Fruit fly (Drosophila melanogaster) whole organism, embryonic: ENCODE results near the gene Rab39.

Experiments used
- Antp ChIP-seq: fragments of 200-800 bp; sonication (Bioruptor generic); optimal IDR thresholded peaks from 3 replicates; lab custom pipeline; 2016; ENCODE audit warnings: missing biosample characterization, missing genetic modification characterization
- Atf6 ChIP-seq: fragments of 200-800 bp; sonication (Bioruptor generic); IDR thresholded peaks from 2 replicates; pipeline ENCODE4 v1.3.6; 2022; ENCODE audit warnings: missing biosample characterization, missing genetic modification characterization
- CG10209 ChIP-seq: fragments of 200-800 bp; sonication (Bioruptor generic); optimal IDR thresholded peaks from 3 replicates; lab custom pipeline; 2017; ENCODE audit warnings: missing biosample characterization, mild to moderate bottlenecking, missing genetic modification characterization, missing genetic modification reagents
- CG11504 ChIP-seq: fragments of 200-800 bp; sonication (Bioruptor generic); optimal IDR thresholded peaks from 3 replicates; lab custom pipeline; 2019; ENCODE audit warnings: missing biosample characterization, mild to moderate bottlenecking, missing genetic modification characterization, moderate library complexity
- CG11695 ChIP-seq: fragments of 200-800 bp; sonication (Bioruptor generic); IDR thresholded peaks from 3 replicates; pipeline ENCODE4 v1.3.6; 2022; ENCODE audit warnings: missing biosample characterization, missing genetic modification characterization
- CG11696 ChIP-seq: fragments of 200-800 bp; sonication (Bioruptor generic); IDR thresholded peaks from 2 replicates; pipeline ENCODE4 v1.3.6; 2022; ENCODE audit warnings: missing biosample characterization, missing genetic modification characterization
- CG12391 ChIP-seq: fragments of 200-800 bp; sonication (Bioruptor generic); optimal IDR thresholded peaks from 3 replicates; lab custom pipeline; 2018; ENCODE audit warnings: missing biosample characterization, mild to moderate bottlenecking, missing genetic modification characterization, moderate library complexity
- CG14667 ChIP-seq: fragments of 200-800 bp; sonication (Bioruptor generic); IDR thresholded peaks from 2 replicates; pipeline ENCODE4 v1.3.6; 2022; ENCODE audit warnings: missing biosample characterization, missing genetic modification characterization
- CG17328 ChIP-seq: fragments of 200-800 bp; sonication (Bioruptor generic); IDR thresholded peaks from 2 replicates; pipeline ENCODE4 v1.3.6; 2022; ENCODE audit warnings: missing biosample characterization, missing genetic modification characterization
- CG17568 ChIP-seq: fragments of 200-800 bp; sonication (Bioruptor generic); optimal IDR thresholded peaks from 2 replicates; lab custom pipeline; 2018; ENCODE audit warnings: missing biosample characterization, mild to moderate bottlenecking, missing genetic modification characterization, moderate library complexity
- CG17612 ChIP-seq: fragments of 200-800 bp; sonication (Bioruptor generic); IDR thresholded peaks from 2 replicates; pipeline ENCODE4 v1.3.6; 2022; ENCODE audit warnings: missing biosample characterization, missing genetic modification characterization
- CG33213 ChIP-seq: fragments of 200-800 bp; sonication (Bioruptor generic); optimal IDR thresholded peaks from 3 replicates; lab custom pipeline; 2016; ENCODE audit warnings: missing biosample characterization, missing genetic modification characterization
- CG3407 ChIP-seq: fragments of 200-800 bp; sonication (Bioruptor generic); optimal IDR thresholded peaks from 2 replicates; lab custom pipeline; 2018; ENCODE audit warnings: missing biosample characterization, mild to moderate bottlenecking, missing genetic modification characterization
- CG3838 ChIP-seq: fragments of 200-800 bp; sonication (Bioruptor generic); optimal IDR thresholded peaks from 3 replicates; lab custom pipeline; 2016; ENCODE audit warnings: missing biosample characterization, missing genetic modification characterization
- CG4360 ChIP-seq: fragments of 200-800 bp; sonication (Bioruptor generic); IDR thresholded peaks from 2 replicates; pipeline ENCODE4 v1.3.6; 2022; ENCODE audit warnings: missing biosample characterization, missing genetic modification characterization
- CG5180 ChIP-seq: fragments of 200-800 bp; sonication (Bioruptor generic); optimal IDR thresholded peaks from 3 replicates; lab custom pipeline; 2017; ENCODE audit warnings: missing biosample characterization, missing genetic modification characterization, mild to moderate bottlenecking, moderate library complexity, missing genetic modification reagents
- CG8290 ChIP-seq, 3 experiments: fragments of 200-800 bp; sonication (Bioruptor generic); optimal IDR thresholded peaks; 2 replicates each; lab custom pipeline; 2016 to 2019; ENCODE audit warnings: missing biosample characterization in 3 of 3, missing genetic modification characterization in 3 of 3, mild to moderate bottlenecking in 2 of 3, moderate library complexity in 1 of 3
- Camta ChIP-seq: fragments of 200-800 bp; sonication (Bioruptor generic); optimal IDR thresholded peaks from 2 replicates; lab custom pipeline; 2016; ENCODE audit warnings: missing biosample characterization, missing genetic modification characterization
- CrebB ChIP-seq: fragments of 200-800 bp; sonication (Bioruptor generic); optimal IDR thresholded peaks from 3 replicates; lab custom pipeline; 2018; ENCODE audit warnings: missing biosample characterization, mild to moderate bottlenecking, missing genetic modification characterization
- Dbx ChIP-seq: fragments of 200-800 bp; sonication (Bioruptor generic); IDR thresholded peaks from 3 replicates; pipeline ENCODE4 v1.3.6; 2022; ENCODE audit warnings: missing biosample characterization, missing genetic modification characterization
- Dip2 ChIP-seq: fragments of 200-800 bp; sonication (Bioruptor generic); IDR thresholded peaks from 2 replicates; pipeline ENCODE4 v1.3.6; 2022; ENCODE audit warnings: missing biosample characterization, missing genetic modification characterization
- E2f1 ChIP-seq: fragments of 200-800 bp; sonication (Bioruptor generic); IDR thresholded peaks from 2 replicates; pipeline ENCODE4 v1.3.6; 2022; ENCODE audit warnings: missing biosample characterization, missing genetic modification characterization
- GATAe ChIP-seq: fragments of 200-800 bp; sonication (Bioruptor generic); conservative IDR thresholded peaks from 2 replicates; pipeline ENCODE4 v1.3.6; 2022; ENCODE audit warnings: missing biosample characterization, missing genetic modification characterization
- H2.0 ChIP-seq: fragments of 200-800 bp; sonication (Bioruptor generic); IDR thresholded peaks from 2 replicates; pipeline ENCODE4 v1.3.6; 2022; ENCODE audit warnings: missing biosample characterization, missing genetic modification characterization
- Hsf ChIP-seq: fragments of 200-800 bp; sonication (Bioruptor generic); optimal IDR thresholded peaks from 3 replicates; lab custom pipeline; 2016; ENCODE audit warnings: missing biosample characterization, missing genetic modification characterization
- Mad ChIP-seq: fragments of 200-800 bp; sonication (Bioruptor generic); optimal IDR thresholded peaks from 2 replicates; lab custom pipeline; 2016; ENCODE audit warnings: missing biosample characterization, missing genetic modification characterization
- NC2α ChIP-seq: fragments of 200-800 bp; sonication (Bioruptor generic); optimal IDR thresholded peaks from 2 replicates; lab custom pipeline; 2016; ENCODE audit warnings: missing biosample characterization, missing genetic modification characterization
- NfI ChIP-seq: fragments of 200-800 bp; sonication (Bioruptor generic); optimal IDR thresholded peaks from 3 replicates; lab custom pipeline; 2018; ENCODE audit warnings: missing biosample characterization, mild to moderate bottlenecking, missing genetic modification characterization, moderate library complexity
- Pdp1 ChIP-seq, 2 experiments: fragments of 200-800 bp; sonication (Bioruptor generic); optimal IDR thresholded peaks; 3 replicates each; lab custom pipeline; 2016; ENCODE audit warnings: missing biosample characterization in 2 of 2, missing genetic modification characterization in 2 of 2, mild to moderate bottlenecking in 1 of 2, moderate library complexity in 1 of 2
- Trl ChIP-seq, 3 experiments: fragments of >200 bp in 2 of 3; fragments of 200-800 bp in 1 of 3; sonication (Bioruptor generic) in 1 of 3; optimal IDR thresholded peaks; 2 replicates in 1 of 3; 3 replicates in 2 of 3; lab custom pipeline; 2016 to 2017; ENCODE audit warnings: missing biosample characterization in 1 of 3, missing genetic modification characterization in 1 of 3
- Vsx1 ChIP-seq: fragments of 200-800 bp; sonication (Bioruptor generic); optimal IDR thresholded peaks from 2 replicates; lab custom pipeline; 2017; ENCODE audit warnings: missing biosample characterization, mild to moderate bottlenecking, missing genetic modification characterization, missing genetic modification reagents
- Xbp1 ChIP-seq: fragments of 200-800 bp; sonication (Bioruptor generic); optimal IDR thresholded peaks from 3 replicates; lab custom pipeline; 2016; ENCODE audit warnings: missing biosample characterization, mild to moderate bottlenecking, missing genetic modification characterization
- Xrp1 ChIP-seq: fragments of 200-800 bp; sonication (Bioruptor generic); IDR thresholded peaks from 2 replicates; pipeline ENCODE4 v1.3.6; 2022; ENCODE audit warnings: missing biosample characterization, missing genetic modification characterization
- ara ChIP-seq: fragments of 200-800 bp; sonication (Bioruptor generic); IDR thresholded peaks from 2 replicates; pipeline ENCODE4 v1.3.6; 2022; ENCODE audit warnings: missing biosample characterization, missing genetic modification characterization
- br ChIP-seq: fragments of >200 bp; optimal IDR thresholded peaks from 2 replicates; lab custom pipeline; 2017
- bsh ChIP-seq, 2 experiments: fragments of 200-800 bp; sonication (Bioruptor generic); optimal IDR thresholded peaks; 2 replicates each; lab custom pipeline; 2017 to 2018; ENCODE audit warnings: mild to moderate bottlenecking in 2 of 2, missing biosample characterization in 2 of 2, missing genetic modification characterization in 2 of 2, moderate library complexity in 1 of 2
- chm ChIP-seq: fragments of 200-800 bp; sonication (Bioruptor generic); IDR thresholded peaks from 2 replicates; pipeline ENCODE4 v1.3.6; 2022; ENCODE audit warnings: missing biosample characterization, missing genetic modification characterization
- ham ChIP-seq: fragments of 200-800 bp; sonication (Bioruptor generic); IDR thresholded peaks from 2 replicates; pipeline ENCODE4 v1.3.6; 2022; ENCODE audit warnings: missing biosample characterization, missing genetic modification characterization
- inv ChIP-seq: fragments of 200-800 bp; sonication (Bioruptor generic); IDR thresholded peaks from 2 replicates; pipeline ENCODE4 v1.3.6; 2022; ENCODE audit warnings: missing biosample characterization, missing genetic modification characterization; ENCODE audit not compliant: partially characterized antibody
- ken ChIP-seq: fragments of 200-800 bp; sonication (Bioruptor generic); IDR thresholded peaks from 3 replicates; pipeline ENCODE4 v1.3.6; 2022; ENCODE audit warnings: missing biosample characterization, missing genetic modification characterization
- nom ChIP-seq: fragments of 200-800 bp; sonication (Bioruptor generic); optimal IDR thresholded peaks from 2 replicates; lab custom pipeline; 2017; ENCODE audit warnings: missing biosample characterization, missing genetic modification characterization, mild to moderate bottlenecking, moderate library complexity, missing genetic modification reagents
- sens ChIP-seq: fragments of 200-800 bp; sonication (Bioruptor generic); peaks from one replicate; lab custom pipeline; 2016; ENCODE audit warnings: missing biosample characterization, missing genetic modification characterization
- slbo ChIP-seq: fragments of 200-800 bp; sonication (Bioruptor generic); IDR thresholded peaks from 2 replicates; pipeline ENCODE4 v1.3.6; 2022; ENCODE audit warnings: missing biosample characterization, missing genetic modification characterization
- sna ChIP-seq: fragments of 200-800 bp; sonication (Bioruptor generic); IDR thresholded peaks from 2 replicates; pipeline ENCODE4 v1.3.6; 2022; ENCODE audit warnings: missing biosample characterization, missing genetic modification characterization; ENCODE audit not compliant: partially characterized antibody
- tna ChIP-seq: fragments of 200-800 bp; sonication (Bioruptor generic); IDR thresholded peaks from 2 replicates; pipeline ENCODE4 v1.3.6; 2022; ENCODE audit warnings: missing biosample characterization, missing genetic modification characterization; ENCODE audit not compliant: partially characterized antibody
- tup ChIP-seq: fragments of 200-800 bp; sonication (Bioruptor generic); optimal IDR thresholded peaks from 2 replicates; lab custom pipeline; 2016; ENCODE audit warnings: missing biosample characterization, mild to moderate bottlenecking, missing genetic modification characterization, moderate library complexity
- usp ChIP-seq: fragments of >200 bp; optimal IDR thresholded peaks from 2 replicates; lab custom pipeline; 2017; ENCODE audit warnings: missing biosample characterization, missing genetic modification characterization

The Rab39 gene

dm6 chrX:7696711-7697654 lies 37.7 kb upstream of the Rab39 start (continued):
- peak; percentile 88 for TF ChIP-seq CG12391 (tag; lab: Kevin White, UChicago)
- peak; percentile 74; the same call in 1 of the 2 replicates for TF ChIP-seq ham (GFP tag; lab: Robert Waterston, UW)
- TF ChIP-seq Dbx (GFP tag; lab: Robert Waterston, UW): peak; percentile 95
- peak; percentile 81 for TF ChIP-seq nom (GFP tag; lab: Kevin White, UChicago)
- TF ChIP-seq Dip2 (GFP tag; lab: Robert Waterston, UW): peak; percentile 23; the same call in 1 of the 2 replicates
- TF ChIP-seq CG11695 (GFP tag; lab: Robert Waterston, UW): peak; percentile 94
- peak; percentile 90 for TF ChIP-seq CG11504 (tag; lab: Kevin White, UChicago)
- 0 out of 2 replicates have a peak, but pooled peaks have one; percentile 44 for TF ChIP-seq CG4360 (GFP tag; lab: Robert Waterston, UW)
- peak; percentile 79 for TF ChIP-seq tup (GFP tag; lab: Kevin White, UChicago)
- TF ChIP-seq H2.0 (GFP tag; lab: Robert Waterston, UW): peak; percentile 85
- TF ChIP-seq Antp (GFP tag; lab: Kevin White, UChicago): peak; percentile 79
- TF ChIP-seq Xbp1: peak; percentile 86
- TF ChIP-seq Mad (GFP tag; lab: Kevin White, UChicago): peak; percentile 77
- peak; percentile 88 for TF ChIP-seq Hsf (GFP tag; lab: Kevin White, UChicago)
- peak; percentile 29 for TF ChIP-seq NC2α (GFP tag; lab: Kevin White, UChicago)
- TF ChIP-seq slbo (GFP tag; lab: Robert Waterston, UW): peak; percentile 95
- no peak; the same call in 1 of the 2 replicates for TF ChIP-seq chm
- TF ChIP-seq CG3407 (GFP tag; lab: Kevin White, UChicago): peak; percentile 45
- TF ChIP-seq GATAe: peak; percentile 40; the same call in 1 of the 2 replicates
- TF ChIP-seq E2f1 (GFP tag; lab: Robert Waterston, UW): peak; percentile 86
- TF ChIP-seq CG17328 (GFP tag; lab: Robert Waterston, UW): peak; percentile 65
- TF ChIP-seq bsh (GFP tag; optimal IDR thresholded peaks at IDR 0.05; lab: Kevin White, UChicago): peak; percentile 76 to 88
- TF ChIP-seq ara (GFP tag; lab: Robert Waterston, UW): peak; percentile 49
- no peak for TF ChIP-seq usp
- TF ChIP-seq CG14667 (GFP tag; lab: Robert Waterston, UW): peak; percentile 77
- peak; percentile 79 for TF ChIP-seq CG5180 (GFP tag; lab: Kevin White, UChicago)
- TF ChIP-seq Pdp1 (GFP tag; optimal IDR thresholded peaks at IDR 0.05; lab: Kevin White, UChicago): peak; percentile 78 to 84
- peak; percentile 84 for TF ChIP-seq CG17568 (GFP tag; lab: Kevin White, UChicago)
- no peak for TF ChIP-seq CG8290 (GFP tag; optimal IDR thresholded peaks at IDR 0.05; lab: Kevin White, UChicago)
- TF ChIP-seq CG8290 (tag; optimal IDR thresholded peaks at IDR 0.05; lab: Kevin White, UChicago): peak in 1 of 2 experiments; percentile 91
- no peak for TF ChIP-seq sna (GFP tag; lab: Robert Waterston, UW)
- TF ChIP-seq CG3838: peak; percentile 85
- TF ChIP-seq inv (GFP tag; lab: Robert Waterston, UW): no peak
- peak; percentile 90 to 98 for TF ChIP-seq Trl (optimal IDR thresholded peaks at IDR 0.05; lab: Kevin White, UChicago)
- TF ChIP-seq Trl (GFP tag; optimal IDR thresholded peaks at IDR 0.05; lab: Kevin White, UChicago): peak; percentile 74
- peak; percentile 92 for TF ChIP-seq CG10209 (GFP tag; lab: Kevin White, UChicago)
- peak; percentile 86 for TF ChIP-seq Vsx1 (GFP tag; lab: Kevin White, UChicago)
- peak; percentile 57 for TF ChIP-seq Camta (GFP tag; lab: Kevin White, UChicago)
- peak; percentile 74 for TF ChIP-seq CG17612 (GFP tag; lab: Robert Waterston, UW)
- TF ChIP-seq tna: no peak
- peak; percentile 67; the same call in 1 of the 2 replicates for TF ChIP-seq CG11696 (GFP tag; lab: Robert Waterston, UW)
- TF ChIP-seq Atf6 (GFP tag; lab: Robert Waterston, UW): peak; percentile 95
- peak; percentile 93 for TF ChIP-seq NfI
- no peak for TF ChIP-seq br (lab: Kevin White, UChicago)
- TF ChIP-seq CrebB (tag; lab: Kevin White, UChicago): peak; percentile 91
- TF ChIP-seq sens (GFP tag; lab: Kevin White, UChicago): peak; percentile 94
- TF ChIP-seq CG33213 (GFP tag; lab: Kevin White, UChicago): peak; percentile 73
- TF ChIP-seq ken (GFP tag; lab: Robert Waterston, UW): peak; percentile 83
- peak; percentile 83 for TF ChIP-seq Xrp1 (GFP tag; lab: Robert Waterston, UW)
